Worm (Caenorhabditis elegans): Measurements from ENCODE around the gene pzf-1.
"Not testable (repeated sequence)": the region's sequence is repeated elsewhere in the genome, so short reads cannot be mapped to it uniquely, and the experiment has no call there.

pzf-1 gene

DNA sequence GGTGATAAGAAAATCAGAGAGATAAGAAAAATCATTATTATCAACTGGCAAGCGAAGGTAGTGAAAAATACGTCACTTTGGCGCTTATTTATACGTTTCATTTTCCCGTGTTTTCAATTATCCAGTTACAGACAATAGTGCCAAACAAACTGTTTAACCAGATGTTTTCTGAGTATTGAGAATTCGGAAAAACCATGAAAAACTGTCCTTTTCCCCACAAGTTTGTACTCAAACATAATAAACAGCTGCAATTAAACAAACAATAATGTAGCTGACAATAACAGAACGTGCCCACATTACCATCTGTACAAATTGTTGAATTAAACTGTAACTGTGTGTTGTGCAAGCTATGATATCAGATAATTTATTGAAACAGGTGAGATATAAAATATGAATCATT, 22.7 kb downstream of the pzf-1 start, which contains the start of the genes F35E8.1 and F35E8.2:
F35E8.1 (minus strand) TSS at position 101 of the 400 bp plus-strand sequence.
F35E8.2 (plus strand) TSS at position 132 of the 400 bp plus-strand sequence.
- not testable (repeated sequence) for TF ChIP-seq pag-3 (tag; optimal IDR thresholded peaks at IDR 0.05; ENCODE audit: borderline replicate concordance); unc-55 (GFP tag; optimal IDR thresholded peaks at IDR 0.05); rnt-1 (tag; optimal IDR thresholded peaks at IDR 0.05)

DNA sequence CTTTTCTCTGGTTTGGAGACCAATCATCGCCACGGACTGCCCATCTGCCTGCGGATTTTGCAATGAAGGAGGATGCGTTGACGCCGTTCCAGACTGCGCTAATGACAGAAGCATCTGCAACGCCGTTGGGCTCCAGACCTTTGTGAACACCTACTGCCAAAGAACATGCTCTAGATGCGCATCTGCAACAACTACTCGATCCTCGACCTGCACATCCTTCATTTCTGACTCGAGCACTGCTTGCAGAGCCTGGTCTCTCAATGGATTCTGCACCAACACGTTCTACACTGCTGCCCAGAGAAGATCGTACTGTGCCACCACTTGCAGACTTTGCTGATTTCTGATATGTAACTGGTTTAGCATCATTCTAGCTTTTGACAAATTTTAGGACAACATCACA, 27.7 kb downstream of the pzf-1 start:
- TF ChIP-seq nhr-232 (tag; optimal IDR thresholded peaks at IDR 0.05) (no peak), ceh-31 (tag; optimal IDR thresholded peaks at IDR 0.05) (no peak), ceh-19 (GFP tag; optimal IDR thresholded peaks at IDR 0.05) (no peak), ztf-16 (tag; optimal IDR thresholded peaks at IDR 0.05) (no peak), ceh-9 (tag; optimal IDR thresholded peaks at IDR 0.05) (no peak), fax-1 (tag; optimal IDR thresholded peaks at IDR 0.05) (no peak), C38D4.7 (GFP tag; optimal IDR thresholded peaks at IDR 0.05) (no peak), unc-42 (tag; optimal IDR thresholded peaks at IDR 0.05) (no peak), ceh-24 (tag; optimal IDR thresholded peaks at IDR 0.05) (no peak)

DNA sequence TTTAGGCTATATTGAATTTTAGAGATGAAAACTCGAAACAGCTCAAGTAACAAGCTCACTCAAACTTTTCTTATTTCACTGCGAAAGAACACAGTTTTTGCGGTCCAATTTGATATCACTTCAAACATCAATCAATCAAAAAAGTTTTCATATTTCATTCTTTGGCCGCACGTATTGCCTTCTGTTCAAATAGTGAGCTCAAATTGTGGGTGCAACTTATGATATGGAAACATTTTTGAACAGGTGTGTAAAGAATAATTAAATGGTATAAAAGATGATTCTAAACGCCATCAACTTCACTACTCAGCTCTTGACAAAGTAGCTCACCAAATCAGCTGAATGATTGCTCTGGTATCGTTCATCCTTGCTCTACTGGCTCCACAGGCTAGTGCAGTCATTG, 28.5 kb downstream of the pzf-1 start, which contains the start of gene T06C12.14:
T06C12.14 (plus strand) TSS at position 301 of the 400 bp plus-strand sequence.
- no peak for TF ChIP-seq pax-1 (tag; optimal IDR thresholded peaks at IDR 0.05)
- no peak for TF ChIP-seq unc-42 (tag; optimal IDR thresholded peaks at IDR 0.05)
- no peak for TF ChIP-seq sox-2 (GFP tag; IDR thresholded peaks at IDR 0.05)
- no peak for TF ChIP-seq madf-2 (tag; optimal IDR thresholded peaks at IDR 0.05)
- TF ChIP-seq K09A11.1 (tag; optimal IDR thresholded peaks at IDR 0.05; ENCODE audit: insufficient read depth): no peak
- TF ChIP-seq eyg-1 (tag; optimal IDR thresholded peaks at IDR 0.05): no peak
- TF ChIP-seq ets-4 (tag; optimal IDR thresholded peaks at IDR 0.05): no peak
- no peak for TF ChIP-seq C08G9.2 (tag; optimal IDR thresholded peaks at IDR 0.05)
- no peak for TF ChIP-seq K02D7.2 (tag; optimal IDR thresholded peaks at IDR 0.05)
- TF ChIP-seq npax-4 (tag; optimal IDR thresholded peaks at IDR 0.05): no peak
- TF ChIP-seq ceh-45 (GFP tag; IDR thresholded peaks at IDR 0.05): no peak
- no peak for TF ChIP-seq che-1 (tag; optimal IDR thresholded peaks at IDR 0.05)

DNA sequence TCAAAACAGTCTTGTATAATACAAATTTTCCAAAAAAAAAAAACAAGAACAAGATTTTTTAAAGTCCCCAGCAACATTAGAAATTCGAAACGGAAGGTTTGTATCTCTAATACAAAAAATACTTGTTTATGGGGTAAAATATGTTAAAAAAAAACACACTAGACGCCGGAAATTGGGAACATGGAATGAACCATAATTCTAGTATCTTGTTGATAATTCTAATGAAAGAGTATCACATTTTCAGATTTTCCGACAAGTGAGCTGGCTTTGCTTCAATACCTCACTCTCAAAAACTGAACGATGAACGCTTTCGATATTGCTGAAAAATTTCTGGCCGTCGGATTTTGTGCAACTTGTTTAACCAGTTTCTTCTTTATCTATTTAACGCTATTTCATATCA, 30.5 kb downstream of the pzf-1 start, which contains the start of gene str-60:
str-60 (plus strand) TSS at position 301 of the 400 bp plus-strand sequence.
- TF ChIP-seq T23F11.4 (GFP tag; optimal IDR thresholded peaks at IDR 0.05) (no peak), Y22D7AL.16 (tag; optimal IDR thresholded peaks at IDR 0.05) (no peak), mec-3 (tag; optimal IDR thresholded peaks at IDR 0.05; ENCODE audit: borderline replicate concordance) (no peak), syd-9 (tag; optimal IDR thresholded peaks at IDR 0.05) (no peak), lim-6 (tag; optimal IDR thresholded peaks at IDR 0.05) (no peak)

DNA sequence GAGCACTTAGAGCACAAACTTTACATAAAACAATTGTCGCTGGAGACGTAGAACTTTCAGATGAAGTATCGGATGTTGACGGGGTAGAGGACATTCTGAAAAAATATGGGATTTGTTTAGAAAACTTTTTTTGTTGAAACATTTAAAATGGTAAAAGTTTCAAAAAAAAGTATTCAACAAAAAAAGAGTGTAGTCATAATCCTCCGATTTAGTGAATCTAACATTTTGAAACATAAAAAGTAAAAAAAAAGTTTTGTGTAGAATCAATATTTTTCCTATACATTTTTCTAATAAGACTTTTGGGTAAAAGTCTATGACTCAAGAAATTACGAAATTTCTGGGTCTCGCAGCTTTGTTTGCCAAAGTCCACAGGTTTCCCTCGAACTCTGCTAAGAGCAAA, 31.6 kb downstream of the pzf-1 start, which contains the start of gene nhr-213:
nhr-213 (minus strand) TSS at position 101 of the 400 bp plus-strand sequence.
- TF ChIP-seq eyg-1 (tag; optimal IDR thresholded peaks at IDR 0.05) (no peak), nfya-1 (tag; optimal IDR thresholded peaks at IDR 0.05) (no peak), ceh-18 (tag; optimal IDR thresholded peaks at IDR 0.05) (no peak)

DNA sequence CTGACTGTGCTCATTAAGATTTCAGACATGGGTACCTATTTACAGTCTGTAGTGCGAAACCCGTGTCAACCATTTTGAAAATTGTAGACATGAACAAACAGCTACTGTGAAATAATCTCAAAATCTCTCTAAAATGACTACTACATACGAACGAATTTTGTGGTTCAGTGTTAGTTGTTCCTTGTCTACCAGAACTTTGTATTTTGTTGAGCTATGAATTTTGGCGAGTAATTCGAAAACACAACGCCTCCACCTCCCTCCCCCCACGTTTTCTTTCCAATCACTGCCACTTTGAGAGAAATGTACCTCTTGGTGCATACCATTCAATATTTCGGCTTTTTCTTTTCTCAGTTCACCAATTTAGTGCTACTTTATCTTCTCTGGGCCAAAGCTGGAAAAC, 35.5 kb downstream of the pzf-1 start, which contains the start of gene T06C12.11:
T06C12.11 (plus strand) TSS at position 301 of the 400 bp plus-strand sequence.
- TF ChIP-seq che-1 (tag; optimal IDR thresholded peaks at IDR 0.05) (no peak), sdc-2 (tag; optimal IDR thresholded peaks at IDR 0.05) (no peak), dve-1 (tag; optimal IDR thresholded peaks at IDR 0.05) (no peak), ceh-2 (tag; optimal IDR thresholded peaks at IDR 0.05) (no peak), fkh-6 (tag; optimal IDR thresholded peaks at IDR 0.05) (no peak)

All from whole organism, late embryonic.